Worm (Caenorhabditis elegans): ENCODE measurements around the gene end-3.

Gene end-3

ce11 chrV:14014395-14014794 lies at the start of gene end-3:
end-3 (plus strand) TSS chrV:14014695.
- TF ChIP-seq nhr-48 (tag; optimal IDR thresholded peaks at IDR 0.05): no peak
- TF ChIP-seq F44E2.7 (GFP tag; IDR thresholded peaks at IDR 0.05): no peak
- no peak for TF ChIP-seq ceh-44 (GFP tag; IDR thresholded peaks at IDR 0.05)
- TF ChIP-seq madf-5 (GFP tag; IDR thresholded peaks at IDR 0.05): no peak
- no peak for TF ChIP-seq dmd-8 (GFP tag; IDR thresholded peaks at IDR 0.05)
- TF ChIP-seq ceh-32 (tag; optimal IDR thresholded peaks at IDR 0.05; ENCODE audit: poor library complexity): no peak
- TF ChIP-seq egl-43 (GFP tag; IDR thresholded peaks at IDR 0.05): no peak
- TF ChIP-seq php-3 (GFP tag; IDR thresholded peaks at IDR 0.05): no peak
- no peak for TF ChIP-seq snpc-4 (tag; optimal IDR thresholded peaks at IDR 0.05)
- no peak for TF ChIP-seq F37D6.2 (tag; optimal IDR thresholded peaks at IDR 0.05)
- TF ChIP-seq F49E8.2 (tag; optimal IDR thresholded peaks at IDR 0.05; ENCODE audit: borderline replicate concordance): no peak
- no peak for TF ChIP-seq skn-1 (tag; optimal IDR thresholded peaks at IDR 0.05)
- TF ChIP-seq tag-97 (GFP tag; IDR thresholded peaks at IDR 0.05): no peak

- TF ChIP-seq Y75B8A.6 (GFP tag; IDR thresholded peaks at IDR 0.05) (no peak), lir-3 (tag; optimal IDR thresholded peaks at IDR 0.05) (no peak), ceh-32 (tag; optimal IDR thresholded peaks at IDR 0.05; ENCODE audit: poor library complexity) (no peak), daf-16 (GFP tag; optimal IDR thresholded peaks at IDR 0.05) (no peak), daf-16 (tag; optimal IDR thresholded peaks at IDR 0.05) (no peak), Y105C5A.15 (GFP tag; IDR thresholded peaks at IDR 0.05) (no peak), pha-4 (GFP tag; IDR thresholded peaks at IDR 0.05) (no peak), pha-4 (tag; optimal IDR thresholded peaks at IDR 0.05) (no peak), hlh-30 (tag; optimal IDR thresholded peaks at IDR 0.05; ENCODE audit: insufficient read depth) (no peak), T20F7.1 (GFP tag; optimal IDR thresholded peaks at IDR 0.05) (no peak), hif-1 (tag; optimal IDR thresholded peaks at IDR 0.05) (no peak), daf-12 (tag; optimal IDR thresholded peaks at IDR 0.05) (no peak), duxl-1 (tag; optimal IDR thresholded peaks at IDR 0.05; ENCODE audit: poor library complexity) (no peak), ama-1 (optimal IDR thresholded peaks at IDR 0.05) (no peak), nhr-6 (tag; optimal IDR thresholded peaks at IDR 0.05) (no peak)
These were observed 33.7 kb upstream of the end-3 start, which contains the start of gene eol-1 for ce11 chrV:13980807-13981206. eol-1 (minus strand) TSS chrV:13980907.

ce11 chrV:13981677-13982076 lies 32.8 kb upstream of the end-3 start:
- TF ChIP-seq ceh-32 (tag; optimal IDR thresholded peaks at IDR 0.05; ENCODE audit: poor library complexity): no peak
- no peak for TF ChIP-seq daf-12 (tag; optimal IDR thresholded peaks at IDR 0.05)
- no peak for TF ChIP-seq zfp-3 (GFP tag; conservative IDR thresholded peaks at IDR 0.05)
- TF ChIP-seq zip-11 (GFP tag; IDR thresholded peaks at IDR 0.05): no peak
- peak; percentile 91 for TF ChIP-seq aha-1 (tag)
- TF ChIP-seq nhr-41 (GFP tag; IDR thresholded peaks at IDR 0.05): no peak
- TF ChIP-seq lim-7 (GFP tag; IDR thresholded peaks at IDR 0.05): no peak

ce11 chrV:13984828-13985227 lies 29.7 kb upstream of the end-3 start, which contains the start of gene end-1:
end-1 (plus strand) TSS chrV:13985128.
- TF ChIP-seq T26A8.4 (GFP tag; IDR thresholded peaks at IDR 0.05) (no peak), lin-1 (GFP tag; IDR thresholded peaks at IDR 0.05) (no peak), mxl-3 (GFP tag; optimal IDR thresholded peaks at IDR 0.05) (no peak), php-3 (GFP tag; IDR thresholded peaks at IDR 0.05) (no peak), snpc-1.2 (GFP tag; IDR thresholded peaks at IDR 0.05) (no peak), lin-15B (tag; optimal IDR thresholded peaks at IDR 0.05) (no peak), aha-1 (tag) (no peak), fkh-10 (GFP tag; optimal IDR thresholded peaks at IDR 0.05) (no peak), jun-1 (tag; optimal IDR thresholded peaks at IDR 0.05) (no peak), dve-1 (tag; optimal IDR thresholded peaks at IDR 0.05; ENCODE audit: insufficient read depth) (no peak), nhr-41 (GFP tag; IDR thresholded peaks at IDR 0.05) (no peak), skn-1 (tag; optimal IDR thresholded peaks at IDR 0.05) (no peak), nhr-10 (tag; optimal IDR thresholded peaks at IDR 0.05) (no peak), spr-3 (GFP tag; optimal IDR thresholded peaks at IDR 0.05) (no peak), nhr-28 (tag; optimal IDR thresholded peaks at IDR 0.05) (no peak)
